Worm (Caenorhabditis elegans): ENCODE data around the gene fbxa-151.

The fbxa-151 gene

DNA sequence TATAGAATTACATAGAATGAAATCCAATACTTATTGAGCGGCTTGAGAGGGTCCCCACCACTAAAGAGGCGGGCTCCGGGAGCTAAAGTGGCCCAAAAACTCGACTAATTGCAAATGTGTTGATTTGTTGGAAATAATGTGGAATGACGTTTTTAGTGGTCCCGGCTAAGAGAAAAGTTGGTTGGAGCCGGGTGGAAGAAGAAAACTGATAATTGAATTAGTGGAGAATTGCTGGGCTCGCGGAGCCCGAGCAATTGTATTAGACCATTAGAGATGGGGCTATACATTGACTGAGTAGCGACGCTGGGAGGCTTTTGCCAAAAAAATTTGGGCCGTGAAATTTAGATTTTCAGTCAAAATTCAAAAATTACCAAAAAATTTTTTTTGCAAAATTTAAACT is 41.1 kb downstream of the fbxa-151 start:
- TF ChIP-seq lsy-2 (tag; optimal IDR thresholded peaks at IDR 0.05) (peak in 1 of 2 experiments; percentile 4), ztf-11 (tag; optimal IDR thresholded peaks at IDR 0.05) (no peak), peb-1 (tag; optimal IDR thresholded peaks at IDR 0.05) (no peak), lin-13 (GFP tag; optimal IDR thresholded peaks at IDR 0.05) (no peak), unc-39 (tag; optimal IDR thresholded peaks at IDR 0.05) (no peak), unc-62 (GFP tag; optimal IDR thresholded peaks at IDR 0.05) (no peak)

DNA sequence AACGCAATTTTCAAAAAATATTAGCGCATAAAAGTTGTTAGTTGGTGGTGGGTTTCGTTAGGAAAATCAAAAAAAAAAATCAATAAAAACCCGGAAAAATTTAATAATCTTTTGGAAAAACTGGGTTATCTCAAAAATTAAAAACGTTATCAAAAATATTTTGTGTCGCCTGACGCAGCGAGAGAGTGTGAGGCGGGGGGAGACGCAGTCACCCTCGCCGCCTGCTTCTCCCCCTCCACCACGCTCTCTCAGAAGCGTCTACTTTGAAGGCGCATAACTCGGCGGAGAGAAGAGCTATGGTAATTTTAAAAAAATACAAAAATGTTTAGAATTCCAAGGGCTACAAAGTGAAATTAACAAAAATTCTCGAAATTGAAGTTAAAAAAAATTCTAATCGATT is 41.6 kb downstream of the fbxa-151 start:
- TF ChIP-seq nhr-23 (tag; optimal IDR thresholded peaks at IDR 0.05) = no peak
- TF ChIP-seq blmp-1 (tag; optimal IDR thresholded peaks at IDR 0.05; ENCODE audit: insufficient read depth) = no peak
- TF ChIP-seq unc-55 (GFP tag; optimal IDR thresholded peaks at IDR 0.05) = no peak

ce11 chrIII:1223319-1224093 is 43.2 kb downstream of the fbxa-151 start:
- no peak for TF ChIP-seq ama-1 (optimal IDR thresholded peaks at IDR 0.05)
- peak; percentile 61 for TF ChIP-seq F13H6.1 (tag; optimal IDR thresholded peaks at IDR 0.05)
- no peak for TF ChIP-seq nhr-23 (tag; optimal IDR thresholded peaks at IDR 0.05)
- TF ChIP-seq elt-3 (tag; optimal IDR thresholded peaks at IDR 0.05) = no peak
- TF ChIP-seq Y55F3AM.14 (GFP tag; optimal IDR thresholded peaks at IDR 0.05) = no peak
- TF ChIP-seq nhr-129 (tag; optimal IDR thresholded peaks at IDR 0.05) = peak; percentile 25
- no peak for TF ChIP-seq nhr-12 (tag; optimal IDR thresholded peaks at IDR 0.05)
- no peak for TF ChIP-seq unc-55 (GFP tag; optimal IDR thresholded peaks at IDR 0.05)
- no peak for TF ChIP-seq nhr-21 (tag; optimal IDR thresholded peaks at IDR 0.05)
- peak; percentile 68 for TF ChIP-seq fos-1 (tag; optimal IDR thresholded peaks at IDR 0.05)
- TF ChIP-seq egl-27 (tag; optimal IDR thresholded peaks at IDR 0.05) = no peak
- peak; percentile 62 for TF ChIP-seq sma-9 (GFP tag; optimal IDR thresholded peaks at IDR 0.05)
- TF ChIP-seq sma-9 (tag; optimal IDR thresholded peaks at IDR 0.05) = no peak
- peak; percentile 85 for TF ChIP-seq crh-2 (tag; optimal IDR thresholded peaks at IDR 0.05)
- no peak for TF ChIP-seq nhr-10 (tag; optimal IDR thresholded peaks at IDR 0.05)
- no peak for TF ChIP-seq peb-1 (tag; optimal IDR thresholded peaks at IDR 0.05)
- TF ChIP-seq lin-13 (GFP tag; optimal IDR thresholded peaks at IDR 0.05) = peak; percentile 36

- TF ChIP-seq fos-1 (tag; optimal IDR thresholded peaks at IDR 0.05) (peak; percentile 65), lsy-2 (tag; optimal IDR thresholded peaks at IDR 0.05) (no peak)
Measured at ce11 chrIII:1221995-1222394, 44.7 kb downstream of the fbxa-151 start.

DNA sequence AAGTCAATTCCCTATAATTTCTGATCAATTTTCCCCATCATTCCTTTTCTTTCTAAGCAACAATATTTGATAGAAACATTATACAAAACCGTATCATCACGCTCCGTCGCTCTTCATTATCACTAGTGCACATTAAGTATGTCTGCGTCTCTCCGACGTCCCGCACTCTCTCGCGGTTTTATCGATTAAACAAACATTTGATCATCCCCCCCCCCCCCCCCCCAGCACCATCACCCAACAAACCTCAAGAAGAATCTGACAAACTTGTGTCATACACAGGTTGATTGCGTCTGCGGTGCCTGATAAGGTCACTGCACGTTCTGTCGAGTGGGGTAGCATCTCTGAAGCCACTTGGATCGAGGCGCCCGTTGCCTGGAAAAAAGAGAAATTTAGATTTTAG is 46.7 kb downstream of the fbxa-151 start:
- TF ChIP-seq fos-1 (tag; optimal IDR thresholded peaks at IDR 0.05) (peak; percentile 50), unc-55 (GFP tag; optimal IDR thresholded peaks at IDR 0.05) (no peak), ceh-16 (tag; optimal IDR thresholded peaks at IDR 0.05) (no peak), mab-5 (tag; optimal IDR thresholded peaks at IDR 0.05) (no peak), ZK546.5 (tag; optimal IDR thresholded peaks at IDR 0.05) (no peak), sma-9 (GFP tag; optimal IDR thresholded peaks at IDR 0.05) (no peak), sma-9 (tag; optimal IDR thresholded peaks at IDR 0.05) (no peak)

DNA sequence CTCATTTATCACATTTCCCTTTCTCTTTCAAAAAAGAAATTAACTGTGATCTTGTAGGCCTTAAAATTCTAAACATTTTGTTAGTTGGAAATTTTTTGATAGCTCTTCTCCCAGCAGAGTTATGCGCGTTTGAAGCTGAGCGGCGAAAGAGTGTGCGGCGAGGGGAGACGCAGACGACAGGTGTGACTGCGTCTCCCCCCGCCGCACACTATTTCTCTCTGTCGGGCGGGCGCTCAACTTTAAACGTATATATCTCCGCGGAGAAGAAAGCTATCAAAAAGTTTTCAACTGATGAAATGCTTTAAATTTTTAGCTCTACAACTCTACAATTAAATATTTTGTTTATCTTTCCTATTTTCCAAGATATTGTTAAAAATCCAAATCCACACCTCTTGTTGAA is 47.7 kb downstream of the fbxa-151 start:
- no peak for TF ChIP-seq mdl-1 (tag; optimal IDR thresholded peaks at IDR 0.05)
- TF ChIP-seq lin-13 (GFP tag; optimal IDR thresholded peaks at IDR 0.05) = peak; percentile 58

DNA sequence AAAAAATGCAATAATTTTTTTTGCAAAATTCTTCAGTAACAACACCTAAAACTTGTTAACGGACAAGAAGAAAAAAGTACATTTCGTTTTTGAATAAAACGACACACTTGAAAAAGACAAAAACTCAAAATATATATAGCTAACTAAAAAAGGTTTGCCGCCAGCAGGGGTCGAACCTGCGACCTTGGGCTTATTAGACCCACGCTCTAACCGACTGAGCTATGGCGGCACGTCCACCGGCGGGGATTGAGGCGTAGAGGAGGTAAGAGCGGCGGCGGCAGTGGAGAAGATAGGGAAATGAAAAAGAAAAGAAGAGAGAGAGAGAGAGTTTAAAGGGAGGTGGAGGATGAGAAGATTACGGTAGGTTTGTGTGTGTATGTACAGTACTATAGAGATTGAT is 48.5 kb downstream of the fbxa-151 start:
- TF ChIP-seq sma-9 (GFP tag; optimal IDR thresholded peaks at IDR 0.05) = no peak
- no peak for TF ChIP-seq sma-9 (tag; optimal IDR thresholded peaks at IDR 0.05)
- no peak for TF ChIP-seq ztf-4 (tag; optimal IDR thresholded peaks at IDR 0.05)
- no peak for TF ChIP-seq lin-39 (tag; optimal IDR thresholded peaks at IDR 0.05)
- TF ChIP-seq snpc-4 (tag; optimal IDR thresholded peaks at IDR 0.05) = no peak
- TF ChIP-seq lsy-2 (tag; optimal IDR thresholded peaks at IDR 0.05) = peak in 1 of 2 experiments; percentile 15
- TF ChIP-seq F13H6.1 (tag; optimal IDR thresholded peaks at IDR 0.05) = no peak
- no peak for TF ChIP-seq Y55F3AM.14 (GFP tag; optimal IDR thresholded peaks at IDR 0.05)
